Worm (Caenorhabditis elegans) whole organism, young adult: ENCODE results near the gene pro-3.

Experiments
- B0019.2 ChIP-seq: fragments of 200-800 bp; sonication (Bioruptor generic); conservative IDR thresholded peaks from 2 replicates; pipeline ENCODE4 v1.3.6; 2022; ENCODE audit warnings: missing genetic modification reagents, missing genetic modification characterization, missing compliant biosample characterization
- C17E4.6 ChIP-seq: fragments of 200-800 bp; sonication (Bioruptor generic); IDR thresholded peaks from 2 replicates; pipeline ENCODE4 v1.3.6; 2022; ENCODE audit warnings: missing genetic modification reagents, missing genetic modification characterization, missing compliant biosample characterization
- D2030.7 ChIP-seq: fragments of 200-800 bp; sonication (Bioruptor generic); IDR thresholded peaks from 2 replicates; pipeline ENCODE4 v1.3.6; 2022; ENCODE audit warnings: missing genetic modification reagents, missing genetic modification characterization, missing compliant biosample characterization
- F10E7.11 ChIP-seq: sonication (generic microtip); optimal IDR thresholded peaks from 2 replicates; lab custom pipeline; 2017; ENCODE audit warnings: mild to moderate bottlenecking, missing genetic modification characterization, moderate library complexity, missing compliant biosample characterization
- F22D6.2 ChIP-seq: sonication (generic microtip); optimal IDR thresholded peaks from 2 replicates; lab custom pipeline; 2016; ENCODE audit warnings: mild to moderate bottlenecking, missing genetic modification characterization, missing compliant biosample characterization
- F37B4.10 ChIP-seq: fragments of 200-800 bp; sonication (Bioruptor generic); IDR thresholded peaks from 2 replicates; pipeline ENCODE4 v1.3.6; 2022; ENCODE audit warnings: missing genetic modification characterization, missing compliant biosample characterization
- F49E8.2 ChIP-seq: sonication (generic microtip); optimal IDR thresholded peaks from 3 replicates; lab custom pipeline; 2017; ENCODE audit warnings: missing genetic modification characterization, mild to moderate bottlenecking, missing compliant biosample characterization, antibody characterized with exemption, moderate library complexity; ENCODE audit not compliant: insufficient read depth
- F52B5.7 ChIP-seq: sonication (generic microtip); optimal IDR thresholded peaks from 2 replicates; lab custom pipeline; 2016; ENCODE audit warnings: mild to moderate bottlenecking, missing genetic modification characterization, missing compliant biosample characterization
- F57A8.1 ChIP-seq: fragments of 200-800 bp; sonication (Bioruptor generic); optimal IDR thresholded peaks from 2 replicates; lab custom pipeline; 2018; ENCODE audit warnings: mild to moderate bottlenecking, missing genetic modification characterization, moderate library complexity, missing compliant biosample characterization
- Y53F4B.3 ChIP-seq: fragments of 200-800 bp; sonication (Bioruptor generic); IDR thresholded peaks from 2 replicates; pipeline ENCODE4 v1.3.6; 2022; ENCODE audit warnings: missing genetic modification reagents, missing genetic modification characterization, missing compliant biosample characterization
- Y53G8AR.9 ChIP-seq: fragments of 200-800 bp; sonication (Bioruptor generic); conservative IDR thresholded peaks from 2 replicates; pipeline ENCODE4 v1.3.6; 2022; ENCODE audit warnings: missing genetic modification reagents, missing genetic modification characterization, missing compliant biosample characterization
- Y56A3A.18 ChIP-seq: fragments of 200-800 bp; sonication (Bioruptor generic); IDR thresholded peaks from 2 replicates; pipeline ENCODE4 v1.3.6; 2022; ENCODE audit warnings: missing genetic modification reagents, missing genetic modification characterization, missing compliant biosample characterization
- Y67H2A.10 ChIP-seq: fragments of 200-800 bp; sonication (Bioruptor generic); conservative IDR thresholded peaks from 2 replicates; pipeline ENCODE4 v1.3.6; 2022; ENCODE audit warnings: missing genetic modification reagents, missing genetic modification characterization, missing compliant biosample characterization
- Y95B8A.8 ChIP-seq: fragments of 200-800 bp; sonication (Bioruptor generic); IDR thresholded peaks from 2 replicates; pipeline ENCODE4 v1.3.6; 2022; ENCODE audit warnings: missing genetic modification reagents, missing genetic modification characterization, missing compliant biosample characterization
- ZK185.1 ChIP-seq: sonication (generic microtip); optimal IDR thresholded peaks from 2 replicates; lab custom pipeline; 2016; ENCODE audit warnings: mild to moderate bottlenecking, missing genetic modification characterization, missing compliant biosample characterization; ENCODE audit not compliant: poor library complexity, severe bottlenecking
- atf-7 ChIP-seq: sonication (generic microtip); optimal IDR thresholded peaks from 2 replicates; lab custom pipeline; 2017; ENCODE audit warnings: mild to moderate bottlenecking, missing genetic modification characterization, missing compliant biosample characterization
- attf-3 ChIP-seq: fragments of 200-800 bp; sonication (Bioruptor generic); conservative IDR thresholded peaks from 2 replicates; pipeline ENCODE4 v1.3.6; 2022; ENCODE audit warnings: missing genetic modification reagents, missing genetic modification characterization, missing compliant biosample characterization
- attf-5 ChIP-seq: fragments of 200-800 bp; sonication (Bioruptor generic); optimal IDR thresholded peaks from 2 replicates; lab custom pipeline; 2018; ENCODE audit warnings: mild to moderate bottlenecking, missing genetic modification characterization, missing compliant biosample characterization
- bed-2 ChIP-seq: fragments of 200-800 bp; sonication (Bioruptor generic); IDR thresholded peaks from 2 replicates; pipeline ENCODE4 v1.3.6; 2022; ENCODE audit warnings: missing genetic modification reagents, missing genetic modification characterization, missing compliant biosample characterization
- ceh-27 ChIP-seq: fragments of 200-800 bp; sonication (Bioruptor generic); optimal IDR thresholded peaks from 2 replicates; lab custom pipeline; 2018; ENCODE audit warnings: mild to moderate bottlenecking, missing genetic modification characterization, moderate library complexity, missing compliant biosample characterization
- ceh-40 ChIP-seq: fragments of 200-800 bp; sonication (Bioruptor generic); IDR thresholded peaks from 2 replicates; pipeline ENCODE4 v1.3.6; 2022; ENCODE audit warnings: missing genetic modification characterization, missing compliant biosample characterization
- egl-44 ChIP-seq: fragments of 200-800 bp; sonication (Bioruptor generic); IDR thresholded peaks from 2 replicates; pipeline ENCODE4 v1.3.6; 2022; ENCODE audit warnings: missing genetic modification reagents, missing genetic modification characterization, missing compliant biosample characterization
- fkh-3 ChIP-seq: sonication (generic microtip); optimal IDR thresholded peaks from 2 replicates; lab custom pipeline; 2016; ENCODE audit warnings: mild to moderate bottlenecking, missing genetic modification characterization, missing compliant biosample characterization
- hmg-20 ChIP-seq: fragments of 200-800 bp; sonication (Bioruptor generic); IDR thresholded peaks from 2 replicates; pipeline ENCODE4 v1.3.6; 2022; ENCODE audit warnings: missing genetic modification reagents, missing genetic modification characterization, missing compliant biosample characterization
- let-607 ChIP-seq, 2 experiments: fragments of 200-800 bp in 1 of 2; sonication (Bioruptor generic) in 1 of 2; sonication (generic microtip) in 1 of 2; optimal IDR thresholded peaks; 2 replicates each; lab custom pipeline; 2016 to 2018; ENCODE audit warnings: mild to moderate bottlenecking in 2 of 2, missing compliant biosample characterization in 2 of 2, missing genetic modification characterization in 2 of 2, moderate library complexity in 2 of 2, missing genotype in 1 of 2
- lin-26 ChIP-seq: fragments of 200-800 bp; sonication (Bioruptor generic); IDR thresholded peaks from 2 replicates; pipeline ENCODE4 v1.3.6; 2022; ENCODE audit warnings: missing genetic modification reagents, missing genetic modification characterization, missing compliant biosample characterization
- lin-35 ChIP-seq, 3 experiments: fragments of 150-350 bp in 2 of 3; sonication (generic microtip) in 1 of 3; optimal IDR thresholded peaks; 2 replicates each; lab custom pipeline; 2014 to 2018; ENCODE audit warnings: missing biosample characterization in 3 of 3, missing genetic modification characterization in 3 of 3, missing genetic modification reagents in 3 of 3
- lin-40 ChIP-seq: sonication (generic microtip); optimal IDR thresholded peaks from 2 replicates; lab custom pipeline; 2016; ENCODE audit warnings: missing genetic modification characterization, mild to moderate bottlenecking, missing compliant biosample characterization, missing genotype, missing genetic modification reagents
- madf-10 ChIP-seq: sonication (generic microtip); optimal IDR thresholded peaks from 2 replicates; lab custom pipeline; 2016; ENCODE audit warnings: mild to moderate bottlenecking, missing genetic modification characterization, missing compliant biosample characterization
- mes-4 ChIP-seq: sonication (generic microtip); optimal IDR thresholded peaks from 2 replicates; lab custom pipeline; 2016; ENCODE audit warnings: missing genotype, missing genetic modification characterization, missing compliant biosample characterization
- mxl-1 ChIP-seq: sonication (generic microtip); optimal IDR thresholded peaks from 2 replicates; lab custom pipeline; 2016; ENCODE audit warnings: missing genetic modification characterization, missing compliant biosample characterization
- nfyb-1 ChIP-seq: fragments of 200-800 bp; sonication (Bioruptor generic); IDR thresholded peaks from 2 replicates; pipeline ENCODE4 v1.3.6; 2022; ENCODE audit warnings: missing genetic modification reagents, missing genetic modification characterization, missing compliant biosample characterization
- nhr-27 ChIP-seq: fragments of 200-800 bp; sonication (Bioruptor generic); optimal IDR thresholded peaks from 2 replicates; lab custom pipeline; 2018; ENCODE audit warnings: mild to moderate bottlenecking, missing genetic modification characterization, moderate library complexity, missing compliant biosample characterization
- nhr-90 ChIP-seq: sonication (generic microtip); optimal IDR thresholded peaks from 2 replicates; lab custom pipeline; 2016; ENCODE audit warnings: missing genotype, mild to moderate bottlenecking, missing genetic modification characterization, missing compliant biosample characterization
- pha-4 ChIP-seq: fragments of 150-350 bp; sonication (generic microtip); optimal IDR thresholded peaks from 2 replicates; lab custom pipeline; 2014; ENCODE audit warnings: missing biosample characterization, missing genetic modification reagents, missing genetic modification characterization
- rpc-1 ChIP-seq, 2 experiments: fragments of 150-350 bp in 1 of 2; sonication (generic microtip) in 1 of 2; optimal IDR thresholded peaks; 2 replicates each; lab custom pipeline; 2014 to 2018; ENCODE audit warnings: missing biosample characterization in 1 of 2, missing genetic modification characterization in 1 of 2, missing genetic modification reagents in 1 of 2, missing genotype in 1 of 2
- sdz-38 ChIP-seq: sonication (generic microtip); optimal IDR thresholded peaks from 2 replicates; lab custom pipeline; 2016; ENCODE audit warnings: missing genotype, missing genetic modification characterization, missing compliant biosample characterization
- sea-2 ChIP-seq: fragments of 200-800 bp; sonication (Bioruptor generic); IDR thresholded peaks from 2 replicates; pipeline ENCODE4 v1.3.6; 2022; ENCODE audit warnings: missing genetic modification characterization, missing compliant biosample characterization
- snpc-3.4 ChIP-seq: sonication (generic microtip); optimal IDR thresholded peaks from 2 replicates; lab custom pipeline; 2017; ENCODE audit warnings: missing genetic modification characterization, mild to moderate bottlenecking, missing compliant biosample characterization, antibody characterized with exemption, moderate library complexity, missing genotype, missing genetic modification reagents
- snpc-4 ChIP-seq, 5 experiments: fragments of 150-350 bp in 1 of 5; sonication (generic microtip) in 4 of 5; optimal IDR thresholded peaks; 2 replicates each; lab custom pipeline; 2014 to 2018; ENCODE audit warnings: missing genetic modification characterization in 5 of 5, missing biosample characterization in 3 of 5, antibody characterized with exemption in 2 of 5, mild to moderate bottlenecking in 2 of 5, missing compliant biosample characterization in 2 of 5, missing genotype in 2 of 5, moderate library complexity in 2 of 5, missing genetic modification reagents in 1 of 5
- sptf-2 ChIP-seq: fragments of 200-800 bp; sonication (Bioruptor generic); optimal IDR thresholded peaks from 2 replicates; lab custom pipeline; 2018; ENCODE audit warnings: mild to moderate bottlenecking, missing genetic modification characterization, missing compliant biosample characterization
- unc-130 ChIP-seq: sonication (generic microtip); optimal IDR thresholded peaks from 2 replicates; lab custom pipeline; 2016; ENCODE audit warnings: missing genetic modification reagents, missing genetic modification characterization, missing compliant biosample characterization
- unc-62 ChIP-seq: fragments of 150-350 bp; optimal IDR thresholded peaks from 2 replicates; lab custom pipeline; 2014; ENCODE audit warnings: missing biosample characterization, missing genetic modification reagents, missing genetic modification characterization
- zim-3 ChIP-seq: sonication (generic microtip); optimal IDR thresholded peaks from 2 replicates; lab custom pipeline; 2017; ENCODE audit warnings: mild to moderate bottlenecking, missing genetic modification characterization, moderate library complexity, missing compliant biosample characterization
- ztf-22 ChIP-seq: fragments of 200-800 bp; sonication (Bioruptor generic); optimal IDR thresholded peaks from 2 replicates; lab custom pipeline; 2018; ENCODE audit warnings: mild to moderate bottlenecking, missing genetic modification characterization, moderate library complexity, missing compliant biosample characterization
- ztf-25 ChIP-seq: fragments of 200-800 bp; sonication (Bioruptor generic); IDR thresholded peaks from 2 replicates; pipeline ENCODE4 v1.3.6; 2022; ENCODE audit warnings: missing genetic modification reagents, missing genetic modification characterization, missing compliant biosample characterization

The pro-3 gene

ce11 chrV:19118312-19118711 lies at the start of gene pro-3:
TSS of gene pro-3 (minus strand) at chrV:19118412.
- TF ChIP-seq let-607 (tag; optimal IDR thresholded peaks at IDR 0.05; lab: Kevin White, UChicago) (no peak), attf-3 (GFP tag; lab: Robert Waterston, UW) (no peak), Y53G8AR.9 (no peak), Y56A3A.18 (no peak), F10E7.11 (no peak), D2030.7 (GFP tag; lab: Robert Waterston, UW) (no peak), F49E8.2 (tag; lab: Kevin White, UChicago) (no peak), nhr-90 (tag; lab: Kevin White, UChicago) (no peak), snpc-4 (GFP tag; optimal IDR thresholded peaks at IDR 0.05; lab: Kevin White, UChicago) (no peak), snpc-4 (tag; optimal IDR thresholded peaks at IDR 0.05; lab: Kevin White, UChicago) (no peak), nhr-27 (tag; lab: Kevin White, UChicago) (no peak), mes-4 (tag; lab: Kevin White, UChicago) (no peak), lin-35 (GFP tag; optimal IDR thresholded peaks at IDR 0.05; lab: Kevin White, UChicago) (no peak), madf-10 (tag; lab: Kevin White, UChicago) (no peak), sptf-2 (GFP tag; lab: Kevin White, UChicago) (no peak), Y95B8A.8 (GFP tag; lab: Robert Waterston, UW) (no peak), pha-4 (tag; lab: Kevin White, UChicago) (no peak), F57A8.1 (no peak), C17E4.6 (GFP tag; lab: Robert Waterston, UW) (no peak)
- TF ChIP-seq, all 124 proteins: peak for 0

- TF ChIP-seq mxl-1 (tag; lab: Kevin White, UChicago) (no peak), zim-3 (no peak), hmg-20 (GFP tag; lab: Robert Waterston, UW) (no peak), lin-40 (peak; percentile 55), nfyb-1 (GFP tag; lab: Robert Waterston, UW) (peak; percentile 58; the same call in 1 of the 2 replicates), ceh-40 (no peak), attf-5 (GFP tag; lab: Kevin White, UChicago) (peak; percentile 87), egl-44 (0 out of 2 replicates have a peak, but pooled peaks have one; percentile 29), rpc-1 (optimal IDR thresholded peaks at IDR 0.05; lab: Kevin White, UChicago) (no peak), rpc-1 (tag; optimal IDR thresholded peaks at IDR 0.05; lab: Kevin White, UChicago) (no peak), atf-7 (tag; lab: Kevin White, UChicago) (peak; percentile 74), snpc-3.4 (tag; lab: Kevin White, UChicago) (no peak), Y53F4B.3 (no peak), fkh-3 (tag; lab: Kevin White, UChicago) (no peak), snpc-4 (GFP tag; optimal IDR thresholded peaks at IDR 0.05; lab: Kevin White, UChicago) (no peak), snpc-4 (tag; optimal IDR thresholded peaks at IDR 0.05; lab: Kevin White, UChicago) (peak; percentile 26 to 60 (median 49)), Y67H2A.10 (no peak), ceh-27 (GFP tag; lab: Kevin White, UChicago) (no peak), bed-2 (GFP tag; lab: Robert Waterston, UW) (no peak), ZK185.1 (no peak), unc-130 (GFP tag; lab: Kevin White, UChicago) (no peak), F37B4.10 (no peak), sea-2 (GFP tag; lab: Robert Waterston, UW) (no peak), madf-10 (tag; lab: Kevin White, UChicago) (peak; percentile 34), attf-3 (GFP tag; lab: Robert Waterston, UW) (no peak), ztf-25 (GFP tag; lab: Robert Waterston, UW) (no peak), F52B5.7 (tag; lab: Kevin White, UChicago) (no peak), sdz-38 (tag; lab: Kevin White, UChicago) (no peak), unc-62 (GFP tag; lab: Kevin White, UChicago) (peak; percentile 47), lin-26 (GFP tag; lab: Robert Waterston, UW) (no peak), ztf-22 (GFP tag; lab: Kevin White, UChicago) (peak; percentile 91), F22D6.2 (tag; lab: Kevin White, UChicago) (peak; percentile 0), let-607 (tag; optimal IDR thresholded peaks at IDR 0.05; lab: Kevin White, UChicago) (peak; percentile 92 to 97), B0019.2 (GFP tag; lab: Robert Waterston, UW) (no peak)
These were observed 40.5 kb upstream of the pro-3 start, which contains the start of gene Y39B6A.5 for ce11 chrV:19158664-19159063. TSS of gene Y39B6A.5 (minus strand) at chrV:19158877.
